Worm (Caenorhabditis elegans): ENCODE data around the gene C14C11.7.

Gene C14C11.7

ce11 chrV:5666036-5666729 is at the start of gene C14C11.7:
TSS of gene C14C11.7 (minus strand) at chrV:5666086.
- TF ChIP-seq arid-1 (GFP tag; conservative IDR thresholded peaks at IDR 0.05), result no peak
- TF ChIP-seq set-16 (GFP tag; IDR thresholded peaks at IDR 0.05), result no peak
- TF ChIP-seq tra-1 (GFP tag; IDR thresholded peaks at IDR 0.05), result no peak
- TF ChIP-seq F10B5.3 (tag; optimal IDR thresholded peaks at IDR 0.05), result no peak
- TF ChIP-seq ztf-7 (tag; optimal IDR thresholded peaks at IDR 0.05), result no peak
- no peak for TF ChIP-seq skn-1 (tag; optimal IDR thresholded peaks at IDR 0.05)
- no peak for TF ChIP-seq daf-16 (GFP tag; optimal IDR thresholded peaks at IDR 0.05)
- TF ChIP-seq daf-16 (tag; optimal IDR thresholded peaks at IDR 0.05), result peak; percentile 86
- no peak for TF ChIP-seq lin-1 (GFP tag; IDR thresholded peaks at IDR 0.05)
- TF ChIP-seq R02D3.7 (tag; optimal IDR thresholded peaks at IDR 0.05), result no peak
- TF ChIP-seq D1046.2 (GFP tag; IDR thresholded peaks at IDR 0.05), result no peak
- TF ChIP-seq T20F7.1 (GFP tag; optimal IDR thresholded peaks at IDR 0.05), result no peak
- no peak for TF ChIP-seq lin-39 (tag; optimal IDR thresholded peaks at IDR 0.05)
- TF ChIP-seq nhr-28 (tag; optimal IDR thresholded peaks at IDR 0.05), result peak; percentile 41
- no peak for TF ChIP-seq fkh-10 (GFP tag; optimal IDR thresholded peaks at IDR 0.05)

DNA sequence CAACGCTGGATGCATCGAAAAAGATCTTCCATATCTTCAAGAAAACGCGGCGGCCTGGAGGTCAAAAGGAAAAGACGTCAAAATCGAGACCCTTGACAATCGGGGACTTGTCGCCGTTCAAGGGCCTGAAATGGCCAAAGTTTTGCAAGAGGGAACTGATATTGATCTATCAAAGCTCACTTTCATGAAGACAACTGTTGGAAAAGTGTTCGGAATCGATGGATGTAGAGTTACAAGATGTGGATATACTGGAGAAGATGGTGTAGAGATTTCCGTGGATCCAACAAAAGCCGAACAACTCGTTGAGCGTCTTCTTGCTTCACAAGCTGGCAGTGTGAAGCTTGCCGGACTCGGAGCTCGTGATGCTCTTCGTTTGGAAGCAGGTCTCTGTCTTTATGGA is 47.6 kb upstream of the C14C11.7 start:
- peak; percentile 96 for TF ChIP-seq aha-1 (tag)
- TF ChIP-seq snpc-1.2 (GFP tag; IDR thresholded peaks at IDR 0.05), result no peak
- TF ChIP-seq Y105C5A.15 (GFP tag; IDR thresholded peaks at IDR 0.05), result no peak
- TF ChIP-seq duxl-1 (tag; optimal IDR thresholded peaks at IDR 0.05; ENCODE audit: poor library complexity), result no peak

DNA sequence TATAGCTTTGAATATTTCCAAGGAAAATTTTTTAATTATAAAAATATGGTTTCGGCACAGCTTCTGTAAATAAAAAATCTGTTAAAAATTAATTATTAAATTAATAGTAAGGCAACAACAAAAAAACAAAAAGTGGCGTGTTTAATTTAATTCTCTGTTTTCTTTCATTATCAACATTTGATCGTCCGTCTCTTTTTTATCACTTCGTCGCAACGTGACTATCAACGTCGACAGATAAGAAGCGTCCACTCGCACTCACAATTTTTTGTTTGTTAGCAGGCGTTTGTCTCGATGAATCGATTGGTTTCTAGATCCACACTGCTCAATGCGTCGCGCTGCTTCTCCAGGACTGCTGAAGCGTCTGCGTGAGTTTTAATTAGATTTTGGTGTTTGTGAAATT is 46.8 kb upstream of the C14C11.7 start, which contains the start of gene gcst-1:
Gene gcst-1 (plus strand): TSS at position 277 of the 400 bp plus-strand sequence.
- TF ChIP-seq nhr-41 (GFP tag; IDR thresholded peaks at IDR 0.05) (no peak), dmd-8 (GFP tag; IDR thresholded peaks at IDR 0.05) (no peak), zag-1 (tag; optimal IDR thresholded peaks at IDR 0.05) (no peak), ces-1 (GFP tag; optimal IDR thresholded peaks at IDR 0.05) (no peak), lin-1 (GFP tag; IDR thresholded peaks at IDR 0.05) (peak; percentile 33; the same call in 1 of the 2 replicates), egl-43 (GFP tag; IDR thresholded peaks at IDR 0.05) (no peak), nhr-48 (tag; optimal IDR thresholded peaks at IDR 0.05) (peak; percentile 14), R02D3.7 (tag; optimal IDR thresholded peaks at IDR 0.05) (no peak), daf-16 (GFP tag; optimal IDR thresholded peaks at IDR 0.05) (no peak), daf-16 (tag; optimal IDR thresholded peaks at IDR 0.05) (peak; percentile 89), mdl-1 (tag; optimal IDR thresholded peaks at IDR 0.05) (peak in 1 of 2 experiments; percentile 74), php-3 (GFP tag; IDR thresholded peaks at IDR 0.05) (peak; percentile 62; the same call in 1 of the 2 replicates), dve-1 (tag; optimal IDR thresholded peaks at IDR 0.05; ENCODE audit: insufficient read depth) (peak; percentile 70), ama-1 (optimal IDR thresholded peaks at IDR 0.05) (peak; percentile 54), nhr-77 (tag; optimal IDR thresholded peaks at IDR 0.05) (peak; percentile 49), spr-1 (tag; optimal IDR thresholded peaks at IDR 0.05) (no peak), hif-1 (tag; optimal IDR thresholded peaks at IDR 0.05) (no peak), nhr-25 (tag; optimal IDR thresholded peaks at IDR 0.05; ENCODE audit: borderline replicate concordance, insufficient read depth) (no peak), hlh-11 (tag; optimal IDR thresholded peaks at IDR 0.05) (peak; percentile 65), pqm-1 (tag; optimal IDR thresholded peaks at IDR 0.05) (peak; percentile 33), nhr-28 (tag; optimal IDR thresholded peaks at IDR 0.05) (peak; percentile 80), ceh-32 (tag; optimal IDR thresholded peaks at IDR 0.05; ENCODE audit: poor library complexity) (no peak), dmd-6 (GFP tag; IDR thresholded peaks at IDR 0.05) (peak; percentile 83), F10B5.3 (tag; optimal IDR thresholded peaks at IDR 0.05) (peak; percentile 12), hlh-30 (tag; optimal IDR thresholded peaks at IDR 0.05; ENCODE audit: insufficient read depth) (peak; percentile 62), mxl-3 (GFP tag; optimal IDR thresholded peaks at IDR 0.05) (peak; percentile 72), unc-130 (GFP tag; optimal IDR thresholded peaks at IDR 0.05) (no peak), ceh-44 (GFP tag; IDR thresholded peaks at IDR 0.05) (no peak), D1046.2 (GFP tag; IDR thresholded peaks at IDR 0.05) (no peak), saeg-2 (GFP tag; IDR thresholded peaks at IDR 0.05) (no peak)
